Fruit fly (Drosophila melanogaster) whole organism, adult: Measurements from ENCODE around the gene CG15153.
A peak's percentile ranks its signal among the peaks of the same experiment; 100 is the strongest.

ENCODE experiments used
- CG11617 ChIP-seq: fragments of 200-800 bp; sonication (Bioruptor generic); optimal IDR thresholded peaks from 2 replicates; lab custom pipeline; 2017; ENCODE audit warnings: mild to moderate bottlenecking, missing biosample characterization, missing genetic modification reagents, missing genetic modification characterization
- CG12768 ChIP-seq: fragments of 200-800 bp; sonication (Bioruptor generic); optimal IDR thresholded peaks from 2 replicates; lab custom pipeline; 2017; ENCODE audit warnings: missing biosample characterization, missing genetic modification characterization, mild to moderate bottlenecking, moderate library complexity, missing genetic modification reagents
- CG14711 ChIP-seq: fragments of 200-800 bp; sonication (Bioruptor generic); optimal IDR thresholded peaks from 2 replicates; lab custom pipeline; 2018; ENCODE audit warnings: missing biosample characterization, mild to moderate bottlenecking, missing genetic modification characterization, moderate library complexity
- CG1620 ChIP-seq: fragments of 200-800 bp; sonication (Bioruptor generic); optimal IDR thresholded peaks from 2 replicates; lab custom pipeline; 2016; ENCODE audit warnings: missing biosample characterization, missing genetic modification characterization
- CG33017 ChIP-seq: fragments of 200-800 bp; sonication (Bioruptor generic); optimal IDR thresholded peaks from 2 replicates; lab custom pipeline; 2018; ENCODE audit warnings: missing biosample characterization, mild to moderate bottlenecking, missing genetic modification characterization, moderate library complexity
- CG5204 ChIP-seq: fragments of 200-800 bp; sonication (Bioruptor generic); optimal IDR thresholded peaks from 2 replicates; lab custom pipeline; 2016; ENCODE audit warnings: missing biosample characterization, missing genetic modification characterization
- CG7045 ChIP-seq: fragments of 200-800 bp; sonication (Bioruptor generic); optimal IDR thresholded peaks from 2 replicates; lab custom pipeline; 2017; ENCODE audit warnings: missing biosample characterization, mild to moderate bottlenecking, missing genetic modification characterization
- CG7101 ChIP-seq: fragments of 200-800 bp; sonication (Bioruptor generic); optimal IDR thresholded peaks from 2 replicates; lab custom pipeline; 2018; ENCODE audit warnings: missing biosample characterization, mild to moderate bottlenecking, missing genetic modification characterization, moderate library complexity
- Clk ChIP-seq: fragments of 200-800 bp; sonication (Bioruptor generic); optimal IDR thresholded peaks from 2 replicates; lab custom pipeline; 2017; ENCODE audit warnings: missing biosample characterization, missing genetic modification characterization
- Crg-1 ChIP-seq: fragments of 200-800 bp; sonication (Bioruptor generic); optimal IDR thresholded peaks from 2 replicates; lab custom pipeline; 2016; ENCODE audit warnings: missing biosample characterization, missing genetic modification characterization
- Hr96 ChIP-seq: fragments of 200-800 bp; sonication (Bioruptor generic); optimal IDR thresholded peaks from 2 replicates; lab custom pipeline; 2016; ENCODE audit warnings: missing biosample characterization, missing genetic modification characterization
- Mnt ChIP-seq: fragments of 200-800 bp; sonication (Bioruptor generic); optimal IDR thresholded peaks from 2 replicates; lab custom pipeline; 2016; ENCODE audit warnings: missing biosample characterization, mild to moderate bottlenecking, missing genetic modification characterization
- bab1 ChIP-seq: fragments of 200-800 bp; sonication (Bioruptor generic); optimal IDR thresholded peaks from 3 replicates; lab custom pipeline; 2019; ENCODE audit warnings: missing biosample characterization, mild to moderate bottlenecking, missing genetic modification characterization, moderate library complexity
- cic ChIP-seq: fragments of 200-800 bp; sonication (Bioruptor generic); optimal IDR thresholded peaks from 2 replicates; lab custom pipeline; 2017; ENCODE audit warnings: missing biosample characterization, mild to moderate bottlenecking, missing genetic modification characterization, moderate library complexity
- cnc ChIP-seq, 2 experiments: fragments of >200 bp; optimal IDR thresholded peaks; 2 replicates each; lab custom pipeline; 2017
- kay ChIP-seq: fragments of 200-800 bp; sonication (Bioruptor generic); peaks from one replicate; lab custom pipeline; 2016; ENCODE audit warnings: missing biosample characterization, missing genetic modification characterization, borderline replicate concordance
- ovo ChIP-seq: fragments of 200-800 bp; sonication (Bioruptor generic); optimal IDR thresholded peaks from 2 replicates; lab custom pipeline; 2016; ENCODE audit warnings: missing biosample characterization, missing genetic modification characterization
- pad ChIP-seq: fragments of 200-800 bp; sonication (Bioruptor generic); optimal IDR thresholded peaks from 3 replicates; lab custom pipeline; 2017; ENCODE audit warnings: missing biosample characterization, missing genetic modification characterization, mild to moderate bottlenecking, moderate library complexity, missing genetic modification reagents
- tj ChIP-seq: fragments of 200-800 bp; sonication (Bioruptor generic); optimal IDR thresholded peaks from 3 replicates; lab custom pipeline; 2017; ENCODE audit warnings: missing biosample characterization, mild to moderate bottlenecking, missing genetic modification characterization, moderate library complexity
- toe ChIP-seq: fragments of 200-800 bp; sonication (Bioruptor generic); optimal IDR thresholded peaks from 2 replicates; lab custom pipeline; 2016; ENCODE audit warnings: missing biosample characterization, missing genetic modification characterization

CG15153 gene

dm6 chr2L:18092156-18092555 lies at the start of gene CG15153:
CG15153 (minus strand) TSS chr2L:18092256.
- TF ChIP-seq kay (GFP tag; lab: Kevin White, UChicago) = no peak
- TF ChIP-seq Mnt = no peak
- TF ChIP-seq CG33017 (tag; lab: Kevin White, UChicago) = no peak
- no peak for TF ChIP-seq bab1
- no peak for TF ChIP-seq cnc (optimal IDR thresholded peaks at IDR 0.05; lab: Kevin White, UChicago)
- TF ChIP-seq CG1620 (GFP tag; lab: Kevin White, UChicago) = no peak
- TF ChIP-seq CG5204 (GFP tag; lab: Kevin White, UChicago) = no peak
- no peak for TF ChIP-seq Clk (GFP tag; lab: Kevin White, UChicago)

dm6 chr2L:18140544-18140943 lies 48.5 kb upstream of the CG15153 start:
- TF ChIP-seq Mnt = no peak
- TF ChIP-seq CG11617 (GFP tag; lab: Kevin White, UChicago) = no peak
- no peak for TF ChIP-seq CG1620 (GFP tag; lab: Kevin White, UChicago)

- TF ChIP-seq bab1 (peak; percentile 63), Hr96 (GFP tag; lab: Kevin White, UChicago) (no peak), tj (peak; percentile 20), CG14711 (tag; lab: Kevin White, UChicago) (peak; percentile 22), CG7101 (tag; lab: Kevin White, UChicago) (peak; percentile 26), CG12768 (GFP tag; lab: Kevin White, UChicago) (peak; percentile 28), Crg-1 (GFP tag; lab: Kevin White, UChicago) (no peak), CG11617 (GFP tag; lab: Kevin White, UChicago) (no peak), Clk (GFP tag; lab: Kevin White, UChicago) (no peak), CG1620 (GFP tag; lab: Kevin White, UChicago) (no peak), cnc (optimal IDR thresholded peaks at IDR 0.05; lab: Kevin White, UChicago) (no peak), Mnt (peak; percentile 9), CG7045 (GFP tag; lab: Kevin White, UChicago) (no peak), toe (GFP tag; lab: Kevin White, UChicago) (no peak), pad (GFP tag; lab: Kevin White, UChicago) (no peak), CG5204 (GFP tag; lab: Kevin White, UChicago) (no peak), CG33017 (tag; lab: Kevin White, UChicago) (peak; percentile 28), ovo (GFP tag; lab: Kevin White, UChicago) (no peak), kay (GFP tag; lab: Kevin White, UChicago) (no peak), cic (GFP tag; lab: Kevin White, UChicago) (peak; percentile 4)
These were observed 45.7 kb upstream of the CG15153 start, which contains the start of gene kel for dm6 chr2L:18137591-18138247. kel (minus strand) TSS chr2L:18138083.

dm6 chr2L:18136427-18136857 lies 44.4 kb upstream of the CG15153 start:
- peak; percentile 40 for TF ChIP-seq Clk (GFP tag; lab: Kevin White, UChicago)
- TF ChIP-seq CG14711 (tag; lab: Kevin White, UChicago) = peak; percentile 25
- TF ChIP-seq CG33017 (tag; lab: Kevin White, UChicago) = peak; percentile 32
- peak; percentile 67 for TF ChIP-seq kay (GFP tag; lab: Kevin White, UChicago)
- peak; percentile 75 for TF ChIP-seq CG7045 (GFP tag; lab: Kevin White, UChicago)
- TF ChIP-seq CG1620 (GFP tag; lab: Kevin White, UChicago) = no peak
- no peak for TF ChIP-seq toe (GFP tag; lab: Kevin White, UChicago)
- peak; percentile 41 for TF ChIP-seq Crg-1 (GFP tag; lab: Kevin White, UChicago)
- no peak for TF ChIP-seq cnc (optimal IDR thresholded peaks at IDR 0.05; lab: Kevin White, UChicago)
- peak; percentile 35 for TF ChIP-seq pad (GFP tag; lab: Kevin White, UChicago)
- TF ChIP-seq ovo (GFP tag; lab: Kevin White, UChicago) = peak; percentile 28
- peak; percentile 15 for TF ChIP-seq Mnt
- TF ChIP-seq bab1 = no peak
- TF ChIP-seq CG12768 (GFP tag; lab: Kevin White, UChicago) = peak; percentile 60
- peak; percentile 45 for TF ChIP-seq CG7101 (tag; lab: Kevin White, UChicago)
- TF ChIP-seq CG5204 (GFP tag; lab: Kevin White, UChicago) = peak; percentile 17
- peak; percentile 5 for TF ChIP-seq tj
- TF ChIP-seq Hr96 (GFP tag; lab: Kevin White, UChicago) = peak; percentile 41
- peak; percentile 67 for TF ChIP-seq cic (GFP tag; lab: Kevin White, UChicago)
- TF ChIP-seq CG11617 (GFP tag; lab: Kevin White, UChicago) = peak; percentile 54

- TF ChIP-seq CG33017 (tag; lab: Kevin White, UChicago) = no peak
- TF ChIP-seq bab1 = no peak
- no peak for TF ChIP-seq kay (GFP tag; lab: Kevin White, UChicago)
- no peak for TF ChIP-seq pad (GFP tag; lab: Kevin White, UChicago)
- TF ChIP-seq cic (GFP tag; lab: Kevin White, UChicago) = no peak
- TF ChIP-seq ovo (GFP tag; lab: Kevin White, UChicago) = no peak
- no peak for TF ChIP-seq tj
- TF ChIP-seq CG5204 (GFP tag; lab: Kevin White, UChicago) = no peak
- TF ChIP-seq CG12768 (GFP tag; lab: Kevin White, UChicago) = no peak
- TF ChIP-seq Crg-1 (GFP tag; lab: Kevin White, UChicago) = no peak
- no peak for TF ChIP-seq CG7101 (tag; lab: Kevin White, UChicago)
- no peak for TF ChIP-seq cnc (optimal IDR thresholded peaks at IDR 0.05; lab: Kevin White, UChicago)
- no peak for TF ChIP-seq Mnt
These were observed 42.6 kb upstream of the CG15153 start for dm6 chr2L:18134615-18135014.

dm6 chr2L:18125649-18126048 lies 33.6 kb upstream of the CG15153 start, which contains the start of gene Grl36b:
Grl36b (minus strand) TSS chr2L:18125749.
- TF ChIP-seq Crg-1 (GFP tag; lab: Kevin White, UChicago) (no peak), CG14711 (tag; lab: Kevin White, UChicago) (no peak), cic (GFP tag; lab: Kevin White, UChicago) (no peak), pad (GFP tag; lab: Kevin White, UChicago) (no peak), CG11617 (GFP tag; lab: Kevin White, UChicago) (no peak), bab1 (no peak), CG33017 (tag; lab: Kevin White, UChicago) (no peak), CG5204 (GFP tag; lab: Kevin White, UChicago) (no peak), tj (no peak), CG7045 (GFP tag; lab: Kevin White, UChicago) (no peak), CG7101 (tag; lab: Kevin White, UChicago) (no peak), Hr96 (GFP tag; lab: Kevin White, UChicago) (no peak), CG12768 (GFP tag; lab: Kevin White, UChicago) (no peak), ovo (GFP tag; lab: Kevin White, UChicago) (no peak), Clk (GFP tag; lab: Kevin White, UChicago) (no peak), kay (GFP tag; lab: Kevin White, UChicago) (no peak)
